Fruit fly (Drosophila melanogaster): Measurements from ENCODE around the gene ush.

Gene ush

dm6 chr2L:552432-552929 lies 76.5 kb downstream of the ush start, which contains the start of gene Ets21C (continued):
- no peak for TF ChIP-seq CG15011 (GFP tag; optimal IDR thresholded peaks at IDR 0.05)
- TF ChIP-seq Ravus (GFP tag; IDR thresholded peaks at IDR 0.05) = no peak
- TF ChIP-seq gsb (GFP tag; IDR thresholded peaks at IDR 0.05) = no peak
- no peak for TF ChIP-seq CG15073 (GFP tag; optimal IDR thresholded peaks at IDR 0.05)
- TF ChIP-seq Aef1 (GFP tag; IDR thresholded peaks at IDR 0.05) = no peak
- TF ChIP-seq shn (GFP tag; optimal IDR thresholded peaks at IDR 0.05) = peak; percentile 97
- TF ChIP-seq CG1647 (GFP tag; optimal IDR thresholded peaks at IDR 0.05) = no peak
- no peak for TF ChIP-seq Bgb (GFP tag; IDR thresholded peaks at IDR 0.05; ENCODE audit: partially characterized antibody)
- no peak for TF ChIP-seq CG42726 (GFP tag; IDR thresholded peaks at IDR 0.05; ENCODE audit: partially characterized antibody)
- no peak for TF ChIP-seq ac (GFP tag; optimal IDR thresholded peaks at IDR 0.05)
- no peak for TF ChIP-seq CG33557 (GFP tag; optimal IDR thresholded peaks at IDR 0.05)
- no peak for TF ChIP-seq CG15479 (GFP tag; optimal IDR thresholded peaks at IDR 0.05)
- TF ChIP-seq CG10959 (GFP tag; IDR thresholded peaks at IDR 0.05) = no peak
- TF ChIP-seq CG11398 (GFP tag; optimal IDR thresholded peaks at IDR 0.05) = no peak
- no peak for TF ChIP-seq so (GFP tag; IDR thresholded peaks at IDR 0.05)
- no peak for TF ChIP-seq fd3F (GFP tag; optimal IDR thresholded peaks at IDR 0.05)
- TF ChIP-seq MBD-R2 (GFP tag; IDR thresholded peaks at IDR 0.05) = peak; percentile 7; the same call in 1 of the 2 replicates
- TF ChIP-seq CG8290 (GFP tag; optimal IDR thresholded peaks at IDR 0.05) = no peak
- TF ChIP-seq CG8290 (tag; optimal IDR thresholded peaks at IDR 0.05) = peak in 1 of 2 experiments; percentile 58
- no peak for TF ChIP-seq CTCF (GFP tag; optimal IDR thresholded peaks at IDR 0.05)
- TF ChIP-seq Dfd (GFP tag; optimal IDR thresholded peaks at IDR 0.05) = no peak
- no peak for TF ChIP-seq Sry-β (GFP tag; optimal IDR thresholded peaks at IDR 0.05)
- TF ChIP-seq bab2 (GFP tag; optimal IDR thresholded peaks at IDR 0.05) = no peak
- no peak for TF ChIP-seq gsb-n (tag; optimal IDR thresholded peaks at IDR 0.05)
- TF ChIP-seq fd102C (GFP tag; optimal IDR thresholded peaks at IDR 0.05) = no peak
- TF ChIP-seq YL-1 (GFP tag; optimal IDR thresholded peaks at IDR 0.05) = no peak
- no peak for TF ChIP-seq CoRest (tag; optimal IDR thresholded peaks at IDR 0.05)
- TF ChIP-seq CG10462 (GFP tag; optimal IDR thresholded peaks at IDR 0.05) = no peak
- TF ChIP-seq btn (GFP tag; optimal IDR thresholded peaks at IDR 0.05) = no peak
- TF ChIP-seq Camta (GFP tag; optimal IDR thresholded peaks at IDR 0.05) = no peak
- TF ChIP-seq CG30020 (tag; optimal IDR thresholded peaks at IDR 0.05) = no peak
- no peak for TF ChIP-seq Mrtf (GFP tag; IDR thresholded peaks at IDR 0.05)
- TF ChIP-seq H15 (GFP tag; IDR thresholded peaks at IDR 0.05) = no peak
- TF ChIP-seq Doc3 (GFP tag; IDR thresholded peaks at IDR 0.05; ENCODE audit: partially characterized antibody) = no peak
- no peak for TF ChIP-seq Nf-YB (GFP tag; optimal IDR thresholded peaks at IDR 0.05)
- TF ChIP-seq CG10366 (GFP tag; IDR thresholded peaks at IDR 0.05) = no peak
- TF ChIP-seq pho (GFP tag; optimal IDR thresholded peaks at IDR 0.05) = no peak
- peak; percentile 22; the same call in 1 of the 2 replicates for TF ChIP-seq Ada2b (GFP tag; IDR thresholded peaks at IDR 0.05)
- peak; percentile 59; the same call in 1 of the 2 replicates for TF ChIP-seq CG32532 (GFP tag; IDR thresholded peaks at IDR 0.05)
- TF ChIP-seq zen (tag; optimal IDR thresholded peaks at IDR 0.05) = no peak
- no peak for TF ChIP-seq Fer3 (tag; optimal IDR thresholded peaks at IDR 0.05)
- TF ChIP-seq HLHmδ (GFP tag; optimal IDR thresholded peaks at IDR 0.05) = no peak
- TF ChIP-seq Sox100B (GFP tag; optimal IDR thresholded peaks at IDR 0.05) = no peak
- TF ChIP-seq pan (optimal IDR thresholded peaks at IDR 0.05) = no peak
- no peak for TF ChIP-seq pan (GFP tag; optimal IDR thresholded peaks at IDR 0.05 in 1 of 2, IDR thresholded peaks at IDR 0.05 in 1 of 2)
- no peak for TF ChIP-seq CG3847 (GFP tag; IDR thresholded peaks at IDR 0.05)
- TF ChIP-seq CG34224 (GFP tag; IDR thresholded peaks at IDR 0.05; ENCODE audit: partially characterized antibody) = no peak
- no peak for TF ChIP-seq Optix (GFP tag; IDR thresholded peaks at IDR 0.05)
- TF ChIP-seq CG14965 (GFP tag; optimal IDR thresholded peaks at IDR 0.05; ENCODE audit: borderline replicate concordance) = no peak
- TF ChIP-seq CG2199 (GFP tag; IDR thresholded peaks at IDR 0.05) = no peak
- no peak for TF ChIP-seq hb (GFP tag; IDR thresholded peaks at IDR 0.05; ENCODE audit: partially characterized antibody)
- no peak for TF ChIP-seq CG1529 (GFP tag; optimal IDR thresholded peaks at IDR 0.05)
- no peak for TF ChIP-seq CG7372 (GFP tag; IDR thresholded peaks at IDR 0.05)

All from whole organism, embryonic.